Fruit fly (Drosophila melanogaster): ENCODE measurements around the gene CG9702.

Gene CG9702

DNA sequence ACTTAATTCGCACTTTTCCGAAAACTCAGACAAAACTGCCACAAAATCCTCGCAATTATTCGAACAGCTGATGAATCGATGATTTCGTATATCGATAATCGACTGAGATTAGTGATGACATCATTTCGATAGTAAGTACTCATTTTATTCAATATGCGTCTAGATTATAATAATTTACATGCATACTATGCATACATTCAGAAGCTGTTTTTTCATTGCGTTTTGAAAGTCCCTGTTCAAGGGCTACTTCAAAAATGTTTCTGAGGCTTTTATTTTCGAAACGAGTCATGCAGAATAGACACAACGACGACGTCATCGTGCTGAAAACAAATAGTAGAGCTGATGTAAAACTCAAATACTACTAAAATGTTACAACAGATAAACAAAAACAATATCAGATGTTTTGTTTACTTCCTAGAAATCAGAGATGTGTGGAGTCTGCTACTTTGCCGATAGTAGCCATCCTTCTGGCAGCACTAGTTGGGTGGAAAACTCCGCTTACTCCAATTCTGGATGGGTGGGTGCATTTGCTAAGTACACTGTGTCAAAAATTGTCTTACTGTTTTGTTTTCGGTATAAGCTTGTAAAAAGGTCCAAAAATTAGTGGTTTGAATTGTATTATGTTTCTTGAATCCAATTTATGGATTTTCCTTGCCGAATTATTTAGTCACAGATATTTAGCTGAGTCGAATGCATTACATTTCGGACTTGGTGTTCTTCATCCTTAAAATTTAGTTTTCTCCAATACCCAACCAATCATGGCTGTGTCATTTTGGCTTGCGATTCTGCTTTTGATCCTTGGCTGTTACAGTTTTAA, 22.4 kb downstream of the CG9702 start, which contains the start of the genes CG2246 and CG31021:
CG2246 (minus strand) TSS at position 50 of the 817 bp plus-strand sequence.
CG31021 (plus strand) TSS at position 767 of the 817 bp plus-strand sequence.
- peak; percentile 37 for TF ChIP-seq CG17801 (GFP tag; optimal IDR thresholded peaks at IDR 0.05; ENCODE audit: partially characterized antibody)

DNA sequence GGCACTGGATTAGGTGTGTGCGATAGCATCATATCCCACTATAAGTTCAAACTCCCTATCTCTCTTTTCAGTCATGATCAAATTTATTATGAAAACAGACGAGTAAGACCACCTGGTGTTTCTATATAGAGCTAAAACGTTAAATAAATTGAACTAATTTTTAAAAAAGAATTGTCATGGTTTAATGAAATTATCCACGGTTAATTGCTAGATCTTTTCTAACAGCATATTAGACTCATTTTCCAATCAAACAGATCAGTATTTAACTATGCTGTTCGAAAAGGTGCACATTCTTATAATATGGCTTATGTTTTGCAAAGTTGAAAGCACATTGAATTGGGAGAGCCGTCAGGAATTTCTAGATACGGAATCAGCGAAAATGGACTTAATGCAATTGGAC, 24.7 kb downstream of the CG9702 start, which contains the start of gene PH4alphaNE3:
PH4alphaNE3 (plus strand) TSS at position 301 of the 400 bp plus-strand sequence.
- TF ChIP-seq CG17801 (GFP tag; optimal IDR thresholded peaks at IDR 0.05; ENCODE audit: partially characterized antibody) = no peak

DNA sequence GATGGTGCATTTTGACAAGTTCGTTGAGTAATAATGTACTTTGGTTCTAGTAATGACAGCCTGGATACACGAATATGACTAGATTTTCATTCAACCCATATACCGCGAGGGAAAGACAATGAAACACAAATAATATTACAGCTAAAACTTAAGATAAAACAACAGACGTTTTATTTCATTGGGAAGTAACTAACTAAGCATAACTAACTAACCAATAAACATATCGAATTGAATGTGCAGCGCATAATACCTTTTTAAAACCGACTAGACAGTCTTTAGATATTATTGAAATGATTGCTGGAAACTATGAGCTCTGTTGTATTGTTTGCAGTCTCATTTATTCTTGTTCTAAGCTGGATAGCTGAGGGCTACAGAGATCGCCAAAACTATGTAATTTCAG, 26.7 kb downstream of the CG9702 start, which contains the start of gene CG31016:
CG31016 (plus strand) TSS at position 301 of the 400 bp plus-strand sequence.
- no peak for TF ChIP-seq CG17801 (GFP tag; optimal IDR thresholded peaks at IDR 0.05; ENCODE audit: partially characterized antibody)

DNA sequence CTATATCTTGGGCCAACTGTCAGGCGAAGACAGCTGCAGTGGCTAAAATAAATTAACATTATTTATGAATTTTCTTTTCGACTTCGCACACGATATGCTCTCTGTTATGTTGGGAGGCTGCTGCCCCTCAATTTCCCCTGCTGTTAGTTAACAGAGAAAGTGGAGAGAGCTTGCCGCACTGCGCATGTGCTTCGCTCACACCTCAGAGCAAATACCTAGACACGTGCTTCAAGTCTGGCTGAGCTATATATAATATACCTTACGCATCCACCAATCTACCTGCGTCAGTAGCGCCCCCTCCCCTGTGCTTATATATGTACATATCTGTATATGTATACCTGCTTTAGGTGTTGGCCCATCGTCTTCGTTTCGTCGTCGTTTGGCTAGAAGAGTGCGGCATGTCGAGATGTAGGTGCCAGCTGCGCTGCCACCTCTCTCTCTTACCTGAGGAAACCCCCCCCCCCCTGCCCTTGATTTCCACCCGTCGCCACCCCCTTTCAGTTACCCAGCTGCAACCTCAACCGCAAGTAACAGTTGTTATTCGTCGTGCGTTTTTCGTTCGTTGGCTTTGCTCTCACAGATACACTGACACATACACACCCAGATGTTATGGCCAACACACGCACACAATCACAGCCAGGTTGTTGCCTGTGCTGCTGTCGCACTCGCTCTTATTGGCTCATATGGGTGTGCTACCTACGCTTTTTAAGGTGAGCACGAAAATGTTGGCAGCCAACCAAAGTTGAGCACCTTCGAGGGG, 37.0 kb downstream of the CG9702 start:
- no peak for TF ChIP-seq CG17801 (GFP tag; optimal IDR thresholded peaks at IDR 0.05; ENCODE audit: partially characterized antibody)

DNA sequence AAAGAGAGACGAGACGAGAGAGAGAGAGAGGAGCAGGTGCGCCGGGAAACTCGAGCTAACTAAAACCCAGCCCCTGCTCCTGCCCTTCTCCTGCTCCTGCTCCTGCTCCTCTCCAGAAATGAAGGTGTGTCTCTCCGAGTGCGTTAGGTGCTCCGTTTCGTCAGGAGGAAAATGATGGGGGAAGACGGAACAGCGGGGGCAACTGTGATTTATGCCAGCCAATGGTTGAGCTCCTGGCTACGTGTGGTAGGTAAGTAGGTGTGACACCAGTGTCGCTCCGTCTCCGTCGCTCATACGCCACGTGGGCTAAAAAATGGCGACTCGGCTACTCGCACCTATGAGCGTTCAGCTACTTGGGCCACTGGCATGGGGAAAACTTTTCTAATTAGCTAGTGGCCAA, 38.2 kb downstream of the CG9702 start:
- no peak for TF ChIP-seq CG17801 (GFP tag; optimal IDR thresholded peaks at IDR 0.05; ENCODE audit: partially characterized antibody)

DNA sequence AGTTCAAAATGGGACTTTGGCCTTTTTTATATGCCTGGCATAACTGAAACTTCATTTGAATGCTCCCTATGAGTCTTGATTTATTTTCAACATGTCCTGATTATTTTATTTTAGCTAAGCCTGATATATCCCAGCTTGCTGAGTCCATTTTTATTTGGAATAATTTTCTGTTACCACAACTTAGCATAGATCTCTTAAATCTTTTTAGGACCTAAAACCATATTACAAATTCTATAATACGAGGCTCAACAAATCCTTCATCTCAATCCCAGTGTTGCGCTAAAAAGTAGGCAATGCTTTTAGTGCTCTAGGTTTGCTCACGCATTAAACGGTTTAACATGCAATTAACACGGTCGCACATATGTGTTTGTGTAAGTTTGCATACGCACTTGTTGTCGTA, 42.6 kb downstream of the CG9702 start, which contains the start of gene CG44954:
CG44954 (minus strand) TSS at position 101 of the 400 bp plus-strand sequence.
- TF ChIP-seq CG17801 (GFP tag; optimal IDR thresholded peaks at IDR 0.05; ENCODE audit: partially characterized antibody) = no peak

DNA sequence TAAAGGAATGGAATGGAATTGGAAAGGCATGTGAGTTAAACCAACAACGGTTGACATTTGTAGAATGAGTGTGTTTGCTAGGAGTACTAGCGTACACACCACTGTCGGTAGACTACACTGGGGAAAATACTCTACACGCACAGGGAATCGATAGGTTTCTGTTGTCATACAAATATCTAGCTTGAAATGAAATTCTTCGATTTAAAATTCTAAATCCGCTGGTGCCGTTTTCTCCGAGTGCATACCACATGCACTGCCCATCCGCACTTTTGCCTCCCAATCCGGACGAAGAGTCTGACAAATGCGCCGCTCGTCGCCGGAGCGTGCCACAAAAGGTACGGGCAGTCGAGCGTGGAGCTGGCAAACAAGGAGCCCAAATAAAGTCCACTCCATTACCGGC, 49.7 kb downstream of the CG9702 start, which contains the start of gene CG2267:
CG2267 (minus strand) TSS at position 101 of the 400 bp plus-strand sequence.
- no peak for TF ChIP-seq CG17801 (GFP tag; optimal IDR thresholded peaks at IDR 0.05; ENCODE audit: partially characterized antibody)
